Fruit fly (Drosophila melanogaster) whole organism, embryonic: ENCODE data around the gene CG8281.

ENCODE experiments used
- Adf1 ChIP-seq: fragments of 200-800 bp; sonication (Bioruptor generic); IDR thresholded peaks from 2 replicates; pipeline ENCODE4 v1.3.6; 2022; ENCODE audit warnings: missing biosample characterization, missing genetic modification characterization
- Antp ChIP-seq: fragments of 200-800 bp; sonication (Bioruptor generic); optimal IDR thresholded peaks from 3 replicates; lab custom pipeline; 2016; ENCODE audit warnings: missing biosample characterization, missing genetic modification characterization
- BEAF-32 ChIP-seq: fragments of 200-800 bp; sonication (Bioruptor generic); optimal IDR thresholded peaks from 3 replicates; lab custom pipeline; 2017; ENCODE audit warnings: missing biosample characterization, missing genetic modification characterization, mild to moderate bottlenecking, moderate library complexity, missing genetic modification reagents
- Bgb ChIP-seq: fragments of 200-800 bp; sonication (Bioruptor generic); IDR thresholded peaks from 2 replicates; pipeline ENCODE4 v1.3.6; 2022; ENCODE audit warnings: missing biosample characterization, missing genetic modification characterization; ENCODE audit not compliant: partially characterized antibody
- CG10462 ChIP-seq: fragments of 200-800 bp; sonication (Bioruptor generic); optimal IDR thresholded peaks from 2 replicates; lab custom pipeline; 2016; ENCODE audit warnings: missing biosample characterization, missing genetic modification characterization
- CG11247 ChIP-seq: fragments of 200-800 bp; sonication (Bioruptor generic); IDR thresholded peaks from 2 replicates; pipeline ENCODE4 v1.3.6; 2022; ENCODE audit warnings: missing biosample characterization, missing genetic modification characterization
- CG12219 ChIP-seq: fragments of 200-800 bp; sonication (Bioruptor generic); optimal IDR thresholded peaks from 3 replicates; lab custom pipeline; 2018; ENCODE audit warnings: missing biosample characterization, mild to moderate bottlenecking, missing genetic modification characterization
- CG13123 ChIP-seq: fragments of 200-800 bp; sonication (Bioruptor generic); optimal IDR thresholded peaks from 2 replicates; lab custom pipeline; 2016; ENCODE audit warnings: missing biosample characterization, missing genetic modification characterization
- CG1529 ChIP-seq: fragments of 200-800 bp; sonication (Bioruptor generic); optimal IDR thresholded peaks from 3 replicates; lab custom pipeline; 2018; ENCODE audit warnings: missing biosample characterization, missing genetic modification characterization
- CG15479 ChIP-seq: fragments of 200-800 bp; sonication (Bioruptor generic); optimal IDR thresholded peaks from 3 replicates; lab custom pipeline; 2019; ENCODE audit warnings: missing biosample characterization, mild to moderate bottlenecking, missing genetic modification characterization, moderate library complexity
- CG1603 ChIP-seq: fragments of 200-800 bp; sonication (Bioruptor generic); optimal IDR thresholded peaks from 2 replicates; lab custom pipeline; 2019; ENCODE audit warnings: missing biosample characterization, mild to moderate bottlenecking, missing genetic modification characterization, moderate library complexity
- CG1647 ChIP-seq: fragments of 200-800 bp; sonication (Bioruptor generic); optimal IDR thresholded peaks from 3 replicates; lab custom pipeline; 2016; ENCODE audit warnings: missing biosample characterization, missing genetic modification characterization
- CG16813 ChIP-seq: fragments of 200-800 bp; sonication (Bioruptor generic); IDR thresholded peaks from 3 replicates; pipeline ENCODE4 v1.3.6; 2022; ENCODE audit warnings: missing biosample characterization, missing genetic modification characterization; ENCODE audit not compliant: partially characterized antibody
- CG1832 ChIP-seq: fragments of 200-800 bp; sonication (Bioruptor generic); optimal IDR thresholded peaks from 2 replicates; lab custom pipeline; 2017; ENCODE audit warnings: missing biosample characterization, mild to moderate bottlenecking, missing genetic modification characterization, inconsistent platforms
- CG18619 ChIP-seq: fragments of 200-800 bp; sonication (Bioruptor generic); optimal IDR thresholded peaks from 3 replicates; lab custom pipeline; 2017; ENCODE audit warnings: missing biosample characterization, mild to moderate bottlenecking, missing genetic modification characterization
- CG2120 ChIP-seq: fragments of 200-800 bp; sonication (Bioruptor generic); optimal IDR thresholded peaks from 3 replicates; lab custom pipeline; 2016; ENCODE audit warnings: missing biosample characterization, missing genetic modification characterization
- CG30020 ChIP-seq: fragments of 200-800 bp; optimal IDR thresholded peaks from 2 replicates; lab custom pipeline; 2019; ENCODE audit warnings: missing biosample characterization, mild to moderate bottlenecking, missing genetic modification characterization, moderate library complexity
- CG4707 ChIP-seq: fragments of 200-800 bp; sonication (Bioruptor generic); optimal IDR thresholded peaks from 2 replicates; lab custom pipeline; 2018; ENCODE audit warnings: missing biosample characterization, mild to moderate bottlenecking, missing genetic modification characterization, moderate library complexity
- CG5953 ChIP-seq: fragments of 200-800 bp; sonication (Bioruptor generic); IDR thresholded peaks from 2 replicates; pipeline ENCODE4 v1.3.6; 2022; ENCODE audit warnings: missing biosample characterization, missing genetic modification characterization
- CG6175 ChIP-seq: fragments of 200-800 bp; sonication (Bioruptor generic); IDR thresholded peaks from 3 replicates; pipeline ENCODE4 v1.3.6; 2022; ENCODE audit warnings: missing biosample characterization, missing genetic modification characterization
- CG6272 ChIP-seq: fragments of 200-800 bp; sonication (Bioruptor generic); IDR thresholded peaks from 2 replicates; pipeline ENCODE4 v1.3.6; 2022; ENCODE audit warnings: missing biosample characterization, missing genetic modification characterization
- CG7963 ChIP-seq: fragments of 200-800 bp; sonication (Bioruptor generic); IDR thresholded peaks from 3 replicates; pipeline ENCODE4 v1.3.6; 2022; ENCODE audit warnings: missing biosample characterization, missing genetic modification characterization; ENCODE audit not compliant: partially characterized antibody
- CG9797 ChIP-seq: fragments of 200-800 bp; sonication (Bioruptor generic); optimal IDR thresholded peaks from 3 replicates; lab custom pipeline; 2018; ENCODE audit warnings: missing biosample characterization, mild to moderate bottlenecking, missing genetic modification characterization
- Drgx ChIP-seq: fragments of 200-800 bp; sonication (Bioruptor generic); IDR thresholded peaks from 2 replicates; pipeline ENCODE4 v1.3.6; 2022; ENCODE audit warnings: missing biosample characterization, missing genetic modification characterization
- Fer2 ChIP-seq: fragments of 200-800 bp; sonication (Bioruptor generic); optimal IDR thresholded peaks from 2 replicates; lab custom pipeline; 2018; ENCODE audit warnings: missing biosample characterization, mild to moderate bottlenecking, missing genetic modification characterization, moderate library complexity
- Lim3 ChIP-seq: fragments of 200-800 bp; sonication (Bioruptor generic); IDR thresholded peaks from 2 replicates; pipeline ENCODE4 v1.3.6; 2022; ENCODE audit warnings: missing biosample characterization, missing genetic modification characterization
- Lpt ChIP-seq: fragments of >200 bp; optimal IDR thresholded peaks from 2 replicates; lab custom pipeline; 2018; ENCODE audit warnings: missing biosample characterization, missing genetic modification characterization
- Meics ChIP-seq: fragments of 200-800 bp; sonication (Bioruptor generic); optimal IDR thresholded peaks from 2 replicates; lab custom pipeline; 2017; ENCODE audit warnings: missing biosample characterization, mild to moderate bottlenecking, missing genetic modification characterization
- Mes4 ChIP-seq: fragments of 200-800 bp; sonication (Bioruptor generic); optimal IDR thresholded peaks from 2 replicates; lab custom pipeline; 2016; ENCODE audit warnings: missing biosample characterization, missing genetic modification characterization
- PHDP ChIP-seq: fragments of 200-800 bp; sonication (Bioruptor generic); optimal IDR thresholded peaks from 3 replicates; lab custom pipeline; 2018; ENCODE audit warnings: missing biosample characterization, mild to moderate bottlenecking, missing genetic modification characterization, moderate library complexity
- Sry-β ChIP-seq: fragments of 200-800 bp; sonication (Bioruptor generic); optimal IDR thresholded peaks from 2 replicates; lab custom pipeline; 2018; ENCODE audit warnings: missing biosample characterization, mild to moderate bottlenecking, missing genetic modification characterization, moderate library complexity
- bigmax ChIP-seq: fragments of 200-800 bp; sonication (Bioruptor generic); optimal IDR thresholded peaks from 2 replicates; lab custom pipeline; 2018; ENCODE audit warnings: missing biosample characterization, mild to moderate bottlenecking, missing genetic modification characterization
- caup ChIP-seq: fragments of 200-800 bp; sonication (Bioruptor generic); optimal IDR thresholded peaks from 3 replicates; lab custom pipeline; 2017; ENCODE audit warnings: missing biosample characterization, mild to moderate bottlenecking, missing genetic modification characterization, moderate library complexity; ENCODE audit not compliant: severe bottlenecking
- crol ChIP-seq: fragments of 200-800 bp; sonication (Bioruptor generic); IDR thresholded peaks from 2 replicates; pipeline ENCODE4 v1.3.6; 2022; ENCODE audit warnings: missing biosample characterization, missing genetic modification characterization
- da ChIP-seq: fragments of 200-800 bp; sonication (Bioruptor generic); optimal IDR thresholded peaks from 2 replicates; lab custom pipeline; 2016; ENCODE audit warnings: missing biosample characterization, missing genetic modification characterization
- dm ChIP-seq: fragments of 200-800 bp; sonication (Bioruptor generic); optimal IDR thresholded peaks from 3 replicates; lab custom pipeline; 2016; ENCODE audit warnings: missing biosample characterization, missing genetic modification characterization
- ems ChIP-seq: fragments of 200-800 bp; sonication (Bioruptor generic); optimal IDR thresholded peaks from 3 replicates; lab custom pipeline; 2016; ENCODE audit warnings: missing biosample characterization, missing genetic modification characterization
- hbn ChIP-seq: fragments of 200-800 bp; sonication (Bioruptor generic); IDR thresholded peaks from 2 replicates; pipeline ENCODE4 v1.3.6; 2022; ENCODE audit warnings: missing biosample characterization, missing genetic modification characterization; ENCODE audit not compliant: partially characterized antibody
- ind ChIP-seq: fragments of 200-800 bp; sonication (Bioruptor generic); optimal IDR thresholded peaks from 3 replicates; lab custom pipeline; 2016; ENCODE audit warnings: missing biosample characterization, missing genetic modification characterization
- ken ChIP-seq: fragments of 200-800 bp; sonication (Bioruptor generic); IDR thresholded peaks from 3 replicates; pipeline ENCODE4 v1.3.6; 2022; ENCODE audit warnings: missing biosample characterization, missing genetic modification characterization
- lola ChIP-seq, 3 experiments: fragments of >200 bp in 2 of 3; fragments of 200-800 bp in 1 of 3; sonication (Bioruptor generic) in 1 of 3; optimal IDR thresholded peaks; 2 replicates each; lab custom pipeline; 2017 to 2019; ENCODE audit warnings: missing biosample characterization in 3 of 3, missing genetic modification characterization in 3 of 3, mild to moderate bottlenecking in 1 of 3, moderate library complexity in 1 of 3
- lov ChIP-seq, 2 experiments: fragments of 200-800 bp in 1 of 2; fragments of >200 bp in 1 of 2; sonication (Bioruptor generic) in 1 of 2; IDR thresholded peaks in 1 of 2; optimal IDR thresholded peaks in 1 of 2; 2 replicates in 1 of 2; 3 replicates in 1 of 2; pipeline versions ENCODE4 v1.3.6 to Lab custom; 2017 to 2022; ENCODE audit warnings: missing biosample characterization in 1 of 2, missing genetic modification characterization in 1 of 2
- nerfin-2 ChIP-seq: fragments of 200-800 bp; sonication (Bioruptor generic); IDR thresholded peaks from 2 replicates; pipeline ENCODE4 v1.3.6; 2022; ENCODE audit warnings: missing biosample characterization, missing genetic modification characterization; ENCODE audit not compliant: partially characterized antibody
- pfk ChIP-seq: fragments of 200-800 bp; sonication (Bioruptor generic); optimal IDR thresholded peaks from 2 replicates; lab custom pipeline; 2018; ENCODE audit warnings: missing biosample characterization, mild to moderate bottlenecking, missing genetic modification characterization, moderate library complexity
- prd ChIP-seq, 3 experiments: fragments of >200 bp in 2 of 3; fragments of 200-800 bp in 1 of 3; sonication (Bioruptor generic) in 1 of 3; optimal IDR thresholded peaks in 2 of 3; IDR thresholded peaks in 1 of 3; 2 replicates in 2 of 3; 3 replicates in 1 of 3; pipeline versions ENCODE4 v1.3.6 to Lab custom; 2017 to 2022; ENCODE audit warnings: missing biosample characterization in 1 of 3, missing genetic modification characterization in 1 of 3
- usp ChIP-seq: fragments of >200 bp; optimal IDR thresholded peaks from 2 replicates; lab custom pipeline; 2017; ENCODE audit warnings: missing biosample characterization, missing genetic modification characterization
- zf30C ChIP-seq: fragments of 200-800 bp; sonication (Bioruptor generic); optimal IDR thresholded peaks from 3 replicates; lab custom pipeline; 2018; ENCODE audit warnings: missing biosample characterization, mild to moderate bottlenecking, missing genetic modification characterization

The CG8281 gene

dm6 chr3L:7867036-7867787, 45.1 kb upstream of the CG8281 start, which contains the start of gene Pdp1 (continued):
- TF ChIP-seq PHDP (tag; lab: Kevin White, UChicago) = no peak
- TF ChIP-seq CG12219 = peak; percentile 13
- TF ChIP-seq zf30C (GFP tag; lab: Kevin White, UChicago) = no peak
- TF ChIP-seq Lpt (GFP tag; lab: Kevin White, UChicago) = no peak
- TF ChIP-seq prd (optimal IDR thresholded peaks at IDR 0.05; lab: Kevin White, UChicago) = no peak
- TF ChIP-seq prd (GFP tag; IDR thresholded peaks at IDR 0.05; lab: Robert Waterston, UW) = 0 out of 3 replicates have a peak, but pooled peaks have one; percentile 17
- no peak for TF ChIP-seq ems
- no peak for TF ChIP-seq CG13123 (GFP tag; lab: Kevin White, UChicago)
- 0 out of 2 replicates have a peak, but pooled peaks have one; percentile 50 for TF ChIP-seq nerfin-2 (GFP tag; lab: Robert Waterston, UW)
- TF ChIP-seq BEAF-32 = peak; percentile 43
- TF ChIP-seq CG9797 (GFP tag; lab: Kevin White, UChicago) = no peak
- TF ChIP-seq crol (GFP tag; lab: Robert Waterston, UW) = peak; percentile 99
- no peak for TF ChIP-seq CG11247 (GFP tag; lab: Robert Waterston, UW)
- no peak for TF ChIP-seq CG1647
- no peak for TF ChIP-seq CG1603 (tag; lab: Kevin White, UChicago)
- TF ChIP-seq CG1832 (GFP tag; lab: Kevin White, UChicago) = peak; percentile 82
- no peak for TF ChIP-seq usp (GFP tag; lab: Kevin White, UChicago)
- no peak for TF ChIP-seq Antp (GFP tag; lab: Kevin White, UChicago)
- TF ChIP-seq CG30020 = no peak
- no peak for TF ChIP-seq Lim3 (GFP tag; lab: Robert Waterston, UW)
- no peak for TF ChIP-seq Sry-β (GFP tag; lab: Kevin White, UChicago)
- no peak for TF ChIP-seq CG1529 (GFP tag; lab: Kevin White, UChicago)
- TF ChIP-seq lola (GFP tag; optimal IDR thresholded peaks at IDR 0.05; lab: Kevin White, UChicago) = no peak
- TF ChIP-seq CG10462 (GFP tag; lab: Kevin White, UChicago) = no peak
- TF ChIP-seq dm (GFP tag; lab: Kevin White, UChicago) = peak; percentile 94
- no peak for TF ChIP-seq Fer2 (tag; lab: Kevin White, UChicago)
- no peak for TF ChIP-seq caup
- peak; percentile 39; the same call in 1 of the 3 replicates for TF ChIP-seq CG16813 (GFP tag; lab: Robert Waterston, UW)
- TF ChIP-seq lov (optimal IDR thresholded peaks at IDR 0.05; lab: Kevin White, UChicago) = no peak
- TF ChIP-seq lov (GFP tag; IDR thresholded peaks at IDR 0.05; lab: Robert Waterston, UW) = peak; percentile 50; the same call in 2 of the 3 replicates
- no peak for TF ChIP-seq CG6272
- peak; percentile 6 for TF ChIP-seq pfk (GFP tag; lab: Kevin White, UChicago)
- TF ChIP-seq Bgb (GFP tag; lab: Robert Waterston, UW) = peak; percentile 54
- 0 out of 2 replicates have a peak, but pooled peaks have one; percentile 18 for TF ChIP-seq CG5953 (GFP tag; lab: Robert Waterston, UW)
- TF ChIP-seq da = no peak
- peak; percentile 7 for TF ChIP-seq Meics (GFP tag; lab: Kevin White, UChicago)
- TF ChIP-seq CG6175 (GFP tag; lab: Robert Waterston, UW) = no peak
- no peak for TF ChIP-seq CG15479 (GFP tag; lab: Kevin White, UChicago)
- no peak for TF ChIP-seq bigmax (GFP tag; lab: Kevin White, UChicago)
- 0 out of 3 replicates have a peak, but pooled peaks have one; percentile 57 for TF ChIP-seq CG7963 (GFP tag; lab: Robert Waterston, UW)
- TF ChIP-seq ind (GFP tag; lab: Kevin White, UChicago) = no peak
- TF ChIP-seq ken (GFP tag; lab: Robert Waterston, UW) = no peak
- peak; percentile 80 for TF ChIP-seq Adf1 (GFP tag; lab: Robert Waterston, UW)
- TF ChIP-seq CG2120 = no peak
- peak; percentile 48 for TF ChIP-seq CG4707 (GFP tag; lab: Kevin White, UChicago)
- TF ChIP-seq Drgx = peak; percentile 65
- peak; percentile 54; the same call in 1 of the 2 replicates for TF ChIP-seq hbn (GFP tag; lab: Robert Waterston, UW)
- no peak for TF ChIP-seq Mes4 (GFP tag; lab: Kevin White, UChicago)
- TF ChIP-seq CG18619 = no peak
